Worm (Caenorhabditis elegans) whole organism, L3 larva: Measurements from ENCODE around the gene K09E2.1.
A peak's percentile ranks its signal among the peaks of the same experiment; 100 is the strongest.

Experiments
- ceh-82 ChIP-seq: fragments of 150-350 bp; optimal IDR thresholded peaks from 2 replicates; lab custom pipeline; 2014; ENCODE audit warnings: missing biosample characterization, missing genetic modification characterization
- elt-2 ChIP-seq: sonication (generic microtip); optimal IDR thresholded peaks from 2 replicates; lab custom pipeline; 2016; ENCODE audit warnings: missing genetic modification reagents, mild to moderate bottlenecking, missing genetic modification characterization, missing compliant biosample characterization
- fos-1 ChIP-seq: fragments of 150-350 bp; optimal IDR thresholded peaks from 2 replicates; lab custom pipeline; 2014; ENCODE audit warnings: missing biosample characterization, missing genetic modification characterization
- jun-1 ChIP-seq: fragments of 150-350 bp; optimal IDR thresholded peaks from 2 replicates; lab custom pipeline; 2014; ENCODE audit warnings: missing biosample characterization, missing genetic modification reagents, missing genetic modification characterization
- lin-15B ChIP-seq: fragments of 150-350 bp; optimal IDR thresholded peaks from 2 replicates; lab custom pipeline; 2014; ENCODE audit warnings: missing biosample characterization, missing genetic modification characterization
- nhr-28 ChIP-seq: fragments of 150-350 bp; optimal IDR thresholded peaks from 2 replicates; lab custom pipeline; 2014; ENCODE audit warnings: missing biosample characterization, missing genetic modification characterization
- pqm-1 ChIP-seq: fragments of 150-350 bp; optimal IDR thresholded peaks from 2 replicates; lab custom pipeline; 2017; ENCODE audit warnings: missing biosample characterization, missing genetic modification characterization, inconsistent platforms
- sea-2 ChIP-seq: fragments of 150-350 bp; sonication (generic microtip); optimal IDR thresholded peaks from 4 replicates; lab custom pipeline; 2014; ENCODE audit warnings: missing biosample characterization, missing genetic modification reagents, missing genetic modification characterization
- unc-39 ChIP-seq: sonication (generic microtip); optimal IDR thresholded peaks from 4 replicates; lab custom pipeline; 2017; ENCODE audit warnings: missing biosample characterization, missing genetic modification characterization
- unc-62 ChIP-seq: fragments of 150-350 bp; sonication (generic microtip); optimal IDR thresholded peaks from 4 replicates; lab custom pipeline; 2014; ENCODE audit warnings: missing biosample characterization, missing genetic modification reagents, missing genetic modification characterization
- zag-1 ChIP-seq: fragments of 150-350 bp; optimal IDR thresholded peaks from 2 replicates; lab custom pipeline; 2014; ENCODE audit warnings: missing biosample characterization, missing genetic modification characterization

DNA sequence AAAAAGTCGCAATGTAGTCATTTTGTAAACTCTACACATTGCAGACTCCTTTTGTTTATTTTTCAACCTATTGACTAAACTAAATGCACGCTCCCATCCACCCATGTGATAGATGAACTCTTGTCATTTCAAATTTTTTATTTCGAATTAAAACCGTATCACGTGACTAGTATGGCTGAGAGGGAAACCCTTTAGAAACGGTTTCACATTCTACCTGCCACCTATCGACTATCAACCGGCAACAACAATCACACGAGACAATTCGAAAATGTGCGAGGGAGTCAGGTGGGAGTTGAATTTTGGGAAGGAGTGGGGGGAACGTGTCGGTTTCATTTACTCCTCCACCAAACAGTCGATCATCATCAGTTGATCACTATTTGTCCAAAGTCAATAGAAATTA is 7.2 kb upstream of the K09E2.1 start:
- TF ChIP-seq unc-62 (GFP tag; lab: Kevin White, UChicago): no peak
- no peak for TF ChIP-seq lin-15B (tag; lab: Kevin White, UChicago)
- no peak for TF ChIP-seq zag-1 (tag; lab: Kevin White, UChicago)
- peak; percentile 81 for TF ChIP-seq pqm-1
- no peak for TF ChIP-seq ceh-82 (tag; lab: Kevin White, UChicago)
- TF ChIP-seq fos-1 (tag; lab: Kevin White, UChicago): no peak
- no peak for TF ChIP-seq sea-2
- TF ChIP-seq nhr-28 (tag; lab: Kevin White, UChicago): no peak
- TF ChIP-seq unc-39: no peak
- TF ChIP-seq elt-2 (tag; lab: Kevin White, UChicago): peak; percentile 81
- TF ChIP-seq jun-1 (tag; lab: Kevin White, UChicago): peak; percentile 2
